Worm (Caenorhabditis elegans) whole organism, mixed stage, embryonic: ENCODE results near the gene Y46D2A.1.

Experiments
- ces-1 ChIP-seq: fragments of 150-350 bp; optimal IDR thresholded peaks from 2 replicates; lab custom pipeline; 2014; ENCODE audit warnings: missing biosample characterization, missing genetic modification reagents, missing genetic modification characterization
- elt-1 ChIP-seq: sonication (generic microtip); optimal IDR thresholded peaks from 2 replicates; lab custom pipeline; 2017; ENCODE audit warnings: missing genetic modification characterization, mild to moderate bottlenecking, missing compliant biosample characterization, antibody characterized with exemption, moderate library complexity, borderline replicate concordance; ENCODE audit not compliant: insufficient read depth
- hlh-1 ChIP-seq: fragments of 150-350 bp; optimal IDR thresholded peaks from 2 replicates; lab custom pipeline; 2014; ENCODE audit warnings: missing biosample characterization, missing genetic modification reagents, missing genetic modification characterization
- tbx-8 ChIP-seq: fragments of 200-800 bp; sonication (Bioruptor generic); optimal IDR thresholded peaks from 2 replicates; lab custom pipeline; 2018; ENCODE audit warnings: mild to moderate bottlenecking, missing genetic modification characterization, moderate library complexity, missing compliant biosample characterization

ce11 chrII:3343714-3344113, 21.4 kb downstream of the Y46D2A.1 start, which contains the start of gene F14D2.15:
- TF ChIP-seq tbx-8 (GFP tag; lab: Kevin White, UChicago), result no peak
- no peak for TF ChIP-seq ces-1
- no peak for TF ChIP-seq elt-1 (tag; lab: Kevin White, UChicago)
- TF ChIP-seq hlh-1 (tag; lab: Kevin White, UChicago), result no peak
